Worm (Caenorhabditis elegans): ENCODE data around the gene ZC449.2.

- TF ChIP-seq F57C9.4 (tag; optimal IDR thresholded peaks at IDR 0.05): no peak
- TF ChIP-seq pha-4 (tag; optimal IDR thresholded peaks at IDR 0.05): no peak
- TF ChIP-seq him-1 (tag; optimal IDR thresholded peaks at IDR 0.05): no peak
These were observed 42.9 kb downstream of the ZC449.2 start, which contains the start of gene C24H10.2 for ce11 chrX:5063750-5064652.
